Fruit fly (Drosophila melanogaster) Kc167 (cell line): ENCODE data around the gene Ocrl.

Experiments used
- Myc ChIP-seq: fragments of >200 bp; optimal IDR thresholded peaks from 2 replicates; lab custom pipeline; 2017; ENCODE audit warnings: missing external identifiers
- Sin3A ChIP-seq: fragments of >200 bp; optimal IDR thresholded peaks from 2 replicates; lab custom pipeline; 2018; ENCODE audit warnings: missing external identifiers
- h ChIP-seq: fragments of >200 bp; optimal IDR thresholded peaks from 3 replicates; lab custom pipeline; 2018; ENCODE audit warnings: missing external identifiers
- insv ChIP-seq: fragments of >200 bp; optimal IDR thresholded peaks from 3 replicates; lab custom pipeline; 2018; ENCODE audit warnings: missing external identifiers
- psq ChIP-seq: fragments of >200 bp; optimal IDR thresholded peaks from 2 replicates; lab custom pipeline; 2017; ENCODE audit warnings: missing external identifiers
- ttk ChIP-seq: sonication (Bioruptor generic); optimal IDR thresholded peaks from 2 replicates; lab custom pipeline; 2017; ENCODE audit warnings: missing external identifiers

Ocrl gene

DNA sequence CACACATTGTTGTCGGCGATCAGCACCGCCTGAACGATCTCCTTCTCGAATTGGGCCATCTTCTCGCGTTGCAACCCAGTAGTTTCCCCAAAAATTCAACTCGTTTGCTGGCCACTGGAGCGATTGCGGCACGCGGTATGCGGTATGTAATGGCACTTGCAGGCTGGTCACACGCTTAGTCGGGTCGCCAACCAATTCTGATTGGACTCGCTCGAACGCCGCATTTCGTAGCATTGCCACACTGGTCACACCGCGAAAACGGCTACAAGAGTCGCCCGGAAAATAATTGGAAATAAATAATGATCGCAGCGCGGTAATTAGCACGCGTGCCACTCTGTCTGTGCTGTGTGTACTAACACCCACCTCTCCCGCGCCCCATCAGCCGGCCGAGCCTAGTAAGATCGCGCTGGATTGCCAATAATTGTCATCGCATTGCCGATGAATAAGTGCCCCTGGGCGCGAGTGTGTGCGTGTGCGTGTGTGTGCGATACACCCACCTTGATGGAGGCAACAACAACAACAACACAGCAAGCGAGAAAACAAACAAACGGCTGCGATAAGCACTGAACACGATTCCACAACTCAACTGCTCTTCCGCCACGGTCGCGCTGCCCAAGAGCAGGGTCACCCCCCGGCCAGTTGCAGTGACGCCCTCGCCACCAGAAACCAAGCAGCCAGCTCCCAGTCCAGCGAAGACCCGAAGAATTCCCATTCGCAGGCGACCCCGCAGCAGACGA is at the start of gene Ocrl, which contains the start of gene eIF2Bepsilon:
Gene Ocrl (plus strand): TSS at position 217 of the 737 bp plus-strand sequence.
Gene eIF2Bepsilon (minus strand): TSS at position 110 of the 737 bp plus-strand sequence.
- peak; percentile 93 for TF ChIP-seq insv (lab: Kevin White, UChicago)
- TF ChIP-seq Sin3A (lab: Kevin White, UChicago), result no peak
- TF ChIP-seq h (lab: Kevin White, UChicago), result no peak

DNA sequence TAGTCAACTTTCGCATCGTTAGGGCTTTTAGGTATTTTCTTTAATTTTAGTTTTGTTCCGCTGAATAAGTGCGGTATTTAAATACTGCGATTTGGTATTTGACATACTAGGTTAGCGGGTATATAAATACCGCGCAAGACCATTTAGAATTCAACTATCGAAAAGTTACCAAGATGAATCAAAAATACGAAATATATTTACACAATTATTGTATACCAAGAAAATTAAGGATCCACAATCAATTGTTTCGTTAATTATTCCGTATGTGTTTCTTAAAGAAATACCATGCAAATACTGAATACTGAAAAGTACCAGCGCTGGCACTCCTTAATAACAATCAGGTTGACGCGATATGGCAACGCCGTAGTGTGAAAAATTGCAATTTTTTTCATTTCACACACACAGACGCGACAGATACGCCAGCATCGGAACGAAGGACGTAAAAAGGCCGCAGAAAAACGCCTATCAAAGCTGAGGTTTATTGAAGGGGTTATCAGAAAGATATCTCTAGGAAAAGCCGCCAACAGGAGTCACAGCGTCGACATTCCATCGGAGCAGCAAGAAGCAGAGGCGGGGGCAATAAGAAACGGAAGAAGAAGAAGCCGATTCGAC is 49.2 kb upstream of the Ocrl start, which contains the start of the genes Pgam5 and Vps26:
Gene Pgam5 (minus strand): TSS at position 51 of the 612 bp plus-strand sequence.
Gene Vps26 (plus strand): TSS at position 339 of the 612 bp plus-strand sequence.
- no peak for TF ChIP-seq h (lab: Kevin White, UChicago)

dm6 chrX:1877107-1877736 is 45.6 kb upstream of the Ocrl start, which contains the start of the genes CG14817 and CG14805:
Gene CG14817 (minus strand): TSS chrX:1877270.
Gene CG14805 (plus strand): TSS chrX:1877317.
- TF ChIP-seq Sin3A (lab: Kevin White, UChicago) (no peak), psq (lab: Kevin White, UChicago) (no peak), h (lab: Kevin White, UChicago) (no peak), insv (lab: Kevin White, UChicago) (no peak), ttk (lab: Kevin White, UChicago) (no peak), Myc (lab: Kevin White, UChicago) (no peak)

- TF ChIP-seq h (lab: Kevin White, UChicago) (no peak), psq (lab: Kevin White, UChicago) (no peak), Sin3A (lab: Kevin White, UChicago) (no peak), insv (lab: Kevin White, UChicago) (no peak), Myc (lab: Kevin White, UChicago) (no peak), ttk (lab: Kevin White, UChicago) (no peak)
These were observed 43.1 kb upstream of the Ocrl start, which contains the start of gene CG14818 for dm6 chrX:1879606-1880110. Gene CG14818 (minus strand): TSS chrX:1879774.

- TF ChIP-seq Myc (lab: Kevin White, UChicago) (no peak), psq (lab: Kevin White, UChicago) (no peak), insv (lab: Kevin White, UChicago) (no peak), ttk (lab: Kevin White, UChicago) (no peak), Sin3A (lab: Kevin White, UChicago) (no peak), h (lab: Kevin White, UChicago) (no peak)
These were observed 42.6 kb upstream of the Ocrl start, which contains the start of gene Coa8 for dm6 chrX:1880139-1880556. Gene Coa8 (plus strand): TSS chrX:1880282.

dm6 chrX:1880779-1881178 is 42.0 kb upstream of the Ocrl start:
- TF ChIP-seq Sin3A (lab: Kevin White, UChicago) (no peak), psq (lab: Kevin White, UChicago) (no peak), insv (lab: Kevin White, UChicago) (no peak), h (lab: Kevin White, UChicago) (no peak), Myc (lab: Kevin White, UChicago) (no peak), ttk (lab: Kevin White, UChicago) (no peak)

dm6 chrX:1889926-1890325 is 32.9 kb upstream of the Ocrl start, which contains the start of the genes trr and mRpL16:
Gene trr (minus strand): TSS chrX:1889950.
Gene mRpL16 (plus strand): TSS chrX:1890256.
- no peak for TF ChIP-seq ttk (lab: Kevin White, UChicago)
- TF ChIP-seq Myc (lab: Kevin White, UChicago), result no peak
- TF ChIP-seq Sin3A (lab: Kevin White, UChicago), result no peak
- TF ChIP-seq insv (lab: Kevin White, UChicago), result no peak
- no peak for TF ChIP-seq psq (lab: Kevin White, UChicago)

dm6 chrX:1893532-1893931 is 29.2 kb upstream of the Ocrl start:
- no peak for TF ChIP-seq psq (lab: Kevin White, UChicago)
- TF ChIP-seq ttk (lab: Kevin White, UChicago), result no peak
- TF ChIP-seq insv (lab: Kevin White, UChicago), result no peak
- TF ChIP-seq Sin3A (lab: Kevin White, UChicago), result no peak
- no peak for TF ChIP-seq Myc (lab: Kevin White, UChicago)
- TF ChIP-seq h (lab: Kevin White, UChicago), result no peak

DNA sequence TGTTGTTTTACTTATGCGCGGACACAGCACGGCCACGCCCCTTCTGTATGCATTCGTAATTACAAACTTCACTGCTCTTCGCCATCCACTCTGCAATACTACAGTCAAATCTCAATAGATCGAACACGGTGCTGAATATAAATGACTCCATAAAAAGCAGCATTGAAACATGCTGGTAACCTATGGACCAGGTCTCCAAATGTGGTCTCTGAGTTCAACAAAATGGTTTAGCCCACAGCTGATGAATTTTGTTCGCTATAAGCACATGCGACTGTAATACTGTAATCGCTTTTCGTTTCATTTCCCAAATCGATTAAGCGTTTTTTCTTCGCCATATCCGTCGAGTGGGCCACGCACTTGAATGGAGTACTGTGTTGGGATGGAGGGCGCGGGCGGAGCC is 25.4 kb upstream of the Ocrl start:
- no peak for TF ChIP-seq psq (lab: Kevin White, UChicago)
- no peak for TF ChIP-seq h (lab: Kevin White, UChicago)
- no peak for TF ChIP-seq ttk (lab: Kevin White, UChicago)
- TF ChIP-seq Sin3A (lab: Kevin White, UChicago), result no peak
- no peak for TF ChIP-seq Myc (lab: Kevin White, UChicago)
- TF ChIP-seq insv (lab: Kevin White, UChicago), result no peak

DNA sequence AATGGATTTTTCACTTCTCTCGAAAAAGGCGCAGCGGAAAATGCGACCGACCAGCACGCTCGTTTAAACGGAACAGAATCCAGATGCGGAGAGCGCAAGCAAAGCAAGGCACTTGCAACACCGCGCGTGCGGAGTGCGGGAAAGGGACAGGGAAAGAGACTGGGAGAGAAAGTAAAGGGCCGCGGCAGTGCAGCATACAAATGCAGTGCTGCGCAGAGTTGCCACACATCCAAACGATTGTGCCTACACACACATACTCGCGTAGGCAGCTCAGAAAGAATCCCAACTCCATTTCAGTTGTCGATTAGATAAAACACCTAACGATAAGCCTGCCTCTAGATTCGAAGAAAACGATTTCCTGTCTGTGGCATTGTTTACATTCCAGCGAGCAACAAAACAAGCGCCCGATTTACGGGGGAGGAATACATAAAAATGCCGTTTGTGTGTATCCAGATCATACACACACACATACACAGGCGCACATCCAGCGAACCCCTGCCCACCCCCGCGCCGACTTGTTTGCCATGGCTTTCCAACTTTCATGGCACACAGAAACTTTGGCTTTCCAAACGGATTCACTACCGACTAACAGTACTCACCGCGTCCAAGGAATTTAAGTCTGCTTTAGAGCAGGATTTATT is 23.2 kb upstream of the Ocrl start:
- TF ChIP-seq Myc (lab: Kevin White, UChicago) (no peak), psq (lab: Kevin White, UChicago) (no peak), h (lab: Kevin White, UChicago) (no peak), ttk (lab: Kevin White, UChicago) (no peak), Sin3A (lab: Kevin White, UChicago) (no peak), insv (lab: Kevin White, UChicago) (no peak)
